Fruit fly (Drosophila melanogaster): ENCODE results near the gene comt.

The comt gene

dm6 chrX:13258757-13259067 lies at the start of gene comt:
Gene comt, plus strand, starts transcription at chrX:13259021.
- TF ChIP-seq CG9948 (tag; optimal IDR thresholded peaks at IDR 0.05) = peak; percentile 44
- TF ChIP-seq gl (tag; optimal IDR thresholded peaks at IDR 0.05) = no peak
- TF ChIP-seq Snoo (tag; optimal IDR thresholded peaks at IDR 0.05) = peak; percentile 38
- 0 out of 2 replicates have a peak, but pooled peaks have one; percentile 55 for TF ChIP-seq CG12605 (GFP tag; IDR thresholded peaks at IDR 0.05)
- no peak for TF ChIP-seq CG8301 (tag; optimal IDR thresholded peaks at IDR 0.05)
- TF ChIP-seq CG15710 (tag; optimal IDR thresholded peaks at IDR 0.05) = peak; percentile 57
- TF ChIP-seq CG4496 (GFP tag; IDR thresholded peaks at IDR 0.05) = peak; percentile 62; the same call in 2 of the 3 replicates
- TF ChIP-seq CG8159 (tag; optimal IDR thresholded peaks at IDR 0.05) = no peak
- TF ChIP-seq fd96Ca (GFP tag; IDR thresholded peaks at IDR 0.05) = no peak
- peak; percentile 30; the same call in 1 of the 2 replicates for TF ChIP-seq rn (GFP tag; IDR thresholded peaks at IDR 0.05)
- 0 out of 2 replicates have a peak, but pooled peaks have one; percentile 27 for TF ChIP-seq CG32121 (GFP tag; IDR thresholded peaks at IDR 0.05)
- TF ChIP-seq CG10348 (GFP tag; IDR thresholded peaks at IDR 0.05) = no peak
- TF ChIP-seq CG14655 (GFP tag; optimal IDR thresholded peaks at IDR 0.05) = no peak
- TF ChIP-seq Pif1B (GFP tag; optimal IDR thresholded peaks at IDR 0.05) = peak; percentile 46
- TF ChIP-seq EcR (GFP tag; optimal IDR thresholded peaks at IDR 0.05) = no peak
- TF ChIP-seq CG13204 (GFP tag; optimal IDR thresholded peaks at IDR 0.05) = no peak
- no peak for TF ChIP-seq Pif1A (GFP tag; optimal IDR thresholded peaks at IDR 0.05)
- peak; percentile 43 for TF ChIP-seq Ets98B (GFP tag; IDR thresholded peaks at IDR 0.05)
- TF ChIP-seq D1 (tag; optimal IDR thresholded peaks at IDR 0.05) = peak; percentile 42
- TF ChIP-seq CG17806 (tag; optimal IDR thresholded peaks at IDR 0.05) = peak; percentile 50
- peak; percentile 23 for TF ChIP-seq CG34367 (tag; optimal IDR thresholded peaks at IDR 0.05)

- TF ChIP-seq CG8159 (tag; optimal IDR thresholded peaks at IDR 0.05) = peak; percentile 24
- TF ChIP-seq CG14655 (GFP tag; optimal IDR thresholded peaks at IDR 0.05) = no peak
- TF ChIP-seq CG32121 (GFP tag; IDR thresholded peaks at IDR 0.05) = no peak
- TF ChIP-seq EcR (GFP tag; optimal IDR thresholded peaks at IDR 0.05) = no peak
- no peak for TF ChIP-seq CG15710 (tag; optimal IDR thresholded peaks at IDR 0.05)
- TF ChIP-seq Snoo (tag; optimal IDR thresholded peaks at IDR 0.05) = no peak
- peak; percentile 41 for TF ChIP-seq CG12605 (GFP tag; IDR thresholded peaks at IDR 0.05)
- no peak for TF ChIP-seq D1 (tag; optimal IDR thresholded peaks at IDR 0.05)
Measured at dm6 chrX:13209410-13209809, 49.4 kb upstream of the comt start.

- TF ChIP-seq Pif1A (GFP tag; optimal IDR thresholded peaks at IDR 0.05) (no peak), Snoo (tag; optimal IDR thresholded peaks at IDR 0.05) (no peak), CG4496 (GFP tag; IDR thresholded peaks at IDR 0.05) (no peak), CG14655 (GFP tag; optimal IDR thresholded peaks at IDR 0.05) (no peak), CG8301 (tag; optimal IDR thresholded peaks at IDR 0.05) (no peak), CG9948 (tag; optimal IDR thresholded peaks at IDR 0.05) (no peak), CG32121 (GFP tag; IDR thresholded peaks at IDR 0.05) (no peak), CG10348 (GFP tag; IDR thresholded peaks at IDR 0.05) (no peak), fd96Ca (GFP tag; IDR thresholded peaks at IDR 0.05) (no peak), gl (tag; optimal IDR thresholded peaks at IDR 0.05) (no peak), CG15710 (tag; optimal IDR thresholded peaks at IDR 0.05) (no peak), Ets98B (GFP tag; IDR thresholded peaks at IDR 0.05) (no peak), CG17806 (tag; optimal IDR thresholded peaks at IDR 0.05) (no peak), CG13204 (GFP tag; optimal IDR thresholded peaks at IDR 0.05) (no peak), D1 (tag; optimal IDR thresholded peaks at IDR 0.05) (no peak), Pif1B (GFP tag; optimal IDR thresholded peaks at IDR 0.05) (no peak)
Measured at dm6 chrX:13210429-13210828, 48.4 kb upstream of the comt start.

- TF ChIP-seq CG8301 (tag; optimal IDR thresholded peaks at IDR 0.05) (no peak), fd96Ca (GFP tag; IDR thresholded peaks at IDR 0.05) (0 out of 3 replicates have a peak, but pooled peaks have one; percentile 16), CG13204 (GFP tag; optimal IDR thresholded peaks at IDR 0.05) (no peak)
Measured at dm6 chrX:13211357-13212137, 47.3 kb upstream of the comt start, which contains the start of gene sno. Gene sno, minus strand, starts transcription at chrX:13211674.

- no peak for TF ChIP-seq Pif1A (GFP tag; optimal IDR thresholded peaks at IDR 0.05)
- TF ChIP-seq CG10348 (GFP tag; IDR thresholded peaks at IDR 0.05) = no peak
- no peak for TF ChIP-seq CG17806 (tag; optimal IDR thresholded peaks at IDR 0.05)
- TF ChIP-seq CG32121 (GFP tag; IDR thresholded peaks at IDR 0.05) = no peak
- TF ChIP-seq gl (tag; optimal IDR thresholded peaks at IDR 0.05) = no peak
- no peak for TF ChIP-seq CG13204 (GFP tag; optimal IDR thresholded peaks at IDR 0.05)
- TF ChIP-seq Ets98B (GFP tag; IDR thresholded peaks at IDR 0.05) = no peak
- TF ChIP-seq CG8159 (tag; optimal IDR thresholded peaks at IDR 0.05) = no peak
- no peak for TF ChIP-seq CG8301 (tag; optimal IDR thresholded peaks at IDR 0.05)
- TF ChIP-seq CG12605 (GFP tag; IDR thresholded peaks at IDR 0.05) = no peak
- no peak for TF ChIP-seq rn (GFP tag; IDR thresholded peaks at IDR 0.05)
- no peak for TF ChIP-seq CG4496 (GFP tag; IDR thresholded peaks at IDR 0.05)
- no peak for TF ChIP-seq Pif1B (GFP tag; optimal IDR thresholded peaks at IDR 0.05)
- TF ChIP-seq CG15710 (tag; optimal IDR thresholded peaks at IDR 0.05) = no peak
- no peak for TF ChIP-seq D1 (tag; optimal IDR thresholded peaks at IDR 0.05)
- no peak for TF ChIP-seq CG34367 (tag; optimal IDR thresholded peaks at IDR 0.05)
- TF ChIP-seq fd96Ca (GFP tag; IDR thresholded peaks at IDR 0.05) = no peak
- no peak for TF ChIP-seq CG14655 (GFP tag; optimal IDR thresholded peaks at IDR 0.05)
- TF ChIP-seq Snoo (tag; optimal IDR thresholded peaks at IDR 0.05) = no peak
Measured at dm6 chrX:13212138-13212481, 46.7 kb upstream of the comt start, which contains the start of gene REG. Gene REG, plus strand, starts transcription at chrX:13212325.

- TF ChIP-seq CG15710 (tag; optimal IDR thresholded peaks at IDR 0.05) (peak; percentile 34), D1 (tag; optimal IDR thresholded peaks at IDR 0.05) (peak; percentile 61), fd96Ca (GFP tag; IDR thresholded peaks at IDR 0.05) (peak; percentile 54; the same call in 2 of the 3 replicates), Snoo (tag; optimal IDR thresholded peaks at IDR 0.05) (peak; percentile 38), CG32121 (GFP tag; IDR thresholded peaks at IDR 0.05) (peak; percentile 66; the same call in 1 of the 2 replicates), CG17806 (tag; optimal IDR thresholded peaks at IDR 0.05) (peak; percentile 62), CG14655 (GFP tag; optimal IDR thresholded peaks at IDR 0.05) (peak; percentile 64), CG10348 (GFP tag; IDR thresholded peaks at IDR 0.05) (no peak), Pif1A (GFP tag; optimal IDR thresholded peaks at IDR 0.05) (peak; percentile 59), CG8301 (tag; optimal IDR thresholded peaks at IDR 0.05) (peak; percentile 60), EcR (GFP tag; optimal IDR thresholded peaks at IDR 0.05) (no peak), CG12605 (GFP tag; IDR thresholded peaks at IDR 0.05) (peak; percentile 51; the same call in 1 of the 2 replicates), gl (tag; optimal IDR thresholded peaks at IDR 0.05) (no peak), CG34367 (tag; optimal IDR thresholded peaks at IDR 0.05) (peak; percentile 44), rn (GFP tag; IDR thresholded peaks at IDR 0.05) (peak; percentile 43; the same call in 1 of the 2 replicates), Pif1B (GFP tag; optimal IDR thresholded peaks at IDR 0.05) (peak; percentile 27), Ets98B (GFP tag; IDR thresholded peaks at IDR 0.05) (peak; percentile 80), CG9948 (tag; optimal IDR thresholded peaks at IDR 0.05) (peak; percentile 48), CG8159 (tag; optimal IDR thresholded peaks at IDR 0.05) (peak; percentile 50), CG13204 (GFP tag; optimal IDR thresholded peaks at IDR 0.05) (no peak), CG4496 (GFP tag; IDR thresholded peaks at IDR 0.05) (peak; percentile 81)
Measured at dm6 chrX:13214056-13214455, 44.8 kb upstream of the comt start.
